Worm (Caenorhabditis elegans): ENCODE measurements around the gene tofu-6.

tofu-6 gene

ce11 chrII:5399201-5399600 lies 21.8 kb upstream of the tofu-6 start, which contains the start of gene mog-5 (continued):
- no peak for TF ChIP-seq pag-3 (tag; optimal IDR thresholded peaks at IDR 0.05; ENCODE audit: borderline replicate concordance)
- TF ChIP-seq elt-4 (tag; optimal IDR thresholded peaks at IDR 0.05), result no peak
- TF ChIP-seq K09A11.1 (tag; optimal IDR thresholded peaks at IDR 0.05; ENCODE audit: insufficient read depth), result peak; percentile 82
- no peak for TF ChIP-seq fkh-10 (GFP tag; optimal IDR thresholded peaks at IDR 0.05)
- no peak for TF ChIP-seq nhr-11 (tag; optimal IDR thresholded peaks at IDR 0.05)
- TF ChIP-seq rnt-1 (tag; optimal IDR thresholded peaks at IDR 0.05), result no peak
- no peak for TF ChIP-seq ahr-1 (tag; optimal IDR thresholded peaks at IDR 0.05)
- TF ChIP-seq fkh-6 (tag; optimal IDR thresholded peaks at IDR 0.05), result no peak
- peak; percentile 13 for TF ChIP-seq zip-5 (tag; optimal IDR thresholded peaks at IDR 0.05)
- TF ChIP-seq hlh-30 (tag; optimal IDR thresholded peaks at IDR 0.05; ENCODE audit: insufficient read depth), result no peak
- no peak for TF ChIP-seq pqm-1 (tag; optimal IDR thresholded peaks at IDR 0.05)
- TF ChIP-seq elt-2 (tag; optimal IDR thresholded peaks at IDR 0.05), result no peak
- peak; percentile 65 for TF ChIP-seq unc-42 (tag; optimal IDR thresholded peaks at IDR 0.05)
- no peak for TF ChIP-seq ceh-9 (tag; optimal IDR thresholded peaks at IDR 0.05)
- TF ChIP-seq npax-4 (tag; optimal IDR thresholded peaks at IDR 0.05), result no peak
- TF ChIP-seq ceh-31 (tag; optimal IDR thresholded peaks at IDR 0.05), result peak; percentile 11
- no peak for TF ChIP-seq hlh-15 (tag; optimal IDR thresholded peaks at IDR 0.05)
- peak; percentile 26 for TF ChIP-seq ref-2 (tag; optimal IDR thresholded peaks at IDR 0.05)
- TF ChIP-seq lin-11 (tag; optimal IDR thresholded peaks at IDR 0.05), result peak; percentile 36
- TF ChIP-seq pat-9 (tag; optimal IDR thresholded peaks at IDR 0.05), result peak; percentile 30
- TF ChIP-seq ceh-34 (tag; optimal IDR thresholded peaks at IDR 0.05), result no peak
- TF ChIP-seq unc-55 (GFP tag; optimal IDR thresholded peaks at IDR 0.05), result no peak
- TF ChIP-seq nfya-1 (tag; optimal IDR thresholded peaks at IDR 0.05), result peak; percentile 32
- no peak for TF ChIP-seq ceh-6 (GFP tag; optimal IDR thresholded peaks at IDR 0.05)
- peak; percentile 55 for TF ChIP-seq sox-4 (tag; optimal IDR thresholded peaks at IDR 0.05)
- TF ChIP-seq ztf-16 (tag; optimal IDR thresholded peaks at IDR 0.05), result peak; percentile 30
- peak; percentile 31 for TF ChIP-seq F13H6.1 (tag; optimal IDR thresholded peaks at IDR 0.05)
- peak; percentile 50 for TF ChIP-seq nhr-232 (tag; optimal IDR thresholded peaks at IDR 0.05)
- TF ChIP-seq ama-1 (optimal IDR thresholded peaks at IDR 0.05), result no peak
- TF ChIP-seq pros-1 (tag; optimal IDR thresholded peaks at IDR 0.05), result no peak
- TF ChIP-seq ttx-3 (tag; optimal IDR thresholded peaks at IDR 0.05), result peak; percentile 69
- TF ChIP-seq pha-2 (tag; optimal IDR thresholded peaks at IDR 0.05), result peak; percentile 32

ce11 chrII:5407548-5407947 lies 13.5 kb upstream of the tofu-6 start, which contains the start of gene clec-141:
clec-141 (minus strand) TSS chrII:5407648.
- TF ChIP-seq ama-1 (optimal IDR thresholded peaks at IDR 0.05) (no peak), Y22D7AL.16 (tag; optimal IDR thresholded peaks at IDR 0.05) (no peak), ceh-14 (tag; optimal IDR thresholded peaks at IDR 0.05) (no peak), hlh-6 (tag; optimal IDR thresholded peaks at IDR 0.05) (no peak), ttx-3 (tag; optimal IDR thresholded peaks at IDR 0.05) (no peak), ceh-30 (tag; optimal IDR thresholded peaks at IDR 0.05) (no peak)

ce11 chrII:5408924-5409323 lies 12.1 kb upstream of the tofu-6 start, which contains the start of the genes EEED8.12 and EEED8.4:
EEED8.12 (minus strand) TSS chrII:5409024.
EEED8.4 (plus strand) TSS chrII:5409319.
- TF ChIP-seq pag-3 (tag; optimal IDR thresholded peaks at IDR 0.05; ENCODE audit: borderline replicate concordance) (no peak), ceh-34 (tag; optimal IDR thresholded peaks at IDR 0.05) (no peak), pqm-1 (tag; optimal IDR thresholded peaks at IDR 0.05) (no peak), dve-1 (tag; optimal IDR thresholded peaks at IDR 0.05) (no peak), ceh-48 (tag; optimal IDR thresholded peaks at IDR 0.05) (no peak), ceh-24 (tag; optimal IDR thresholded peaks at IDR 0.05) (no peak), mec-3 (tag; optimal IDR thresholded peaks at IDR 0.05; ENCODE audit: borderline replicate concordance) (no peak), elt-4 (tag; optimal IDR thresholded peaks at IDR 0.05) (no peak), nhr-232 (tag; optimal IDR thresholded peaks at IDR 0.05) (no peak), hlh-6 (tag; optimal IDR thresholded peaks at IDR 0.05) (no peak), tbx-2 (tag; optimal IDR thresholded peaks at IDR 0.05) (no peak), ahr-1 (tag; optimal IDR thresholded peaks at IDR 0.05) (no peak), lin-11 (tag; optimal IDR thresholded peaks at IDR 0.05) (no peak), rnt-1 (tag; optimal IDR thresholded peaks at IDR 0.05) (no peak), T23F11.4 (GFP tag; optimal IDR thresholded peaks at IDR 0.05) (no peak), ceh-2 (tag; optimal IDR thresholded peaks at IDR 0.05) (no peak), pat-9 (tag; optimal IDR thresholded peaks at IDR 0.05) (no peak), Y22D7AL.16 (tag; optimal IDR thresholded peaks at IDR 0.05) (no peak), eyg-1 (tag; optimal IDR thresholded peaks at IDR 0.05) (no peak)
